Worm (Caenorhabditis elegans) whole organism, L2 larva: ENCODE data around the gene acs-3.
A peak's percentile ranks its signal among the peaks of the same experiment; 100 is the strongest.

Experiments
- C34F6.9 ChIP-seq: fragments of 150-350 bp; optimal IDR thresholded peaks from 2 replicates; lab custom pipeline; 2014; ENCODE audit warnings: missing biosample characterization, missing genetic modification characterization
- F13H6.1 ChIP-seq: sonication (generic microtip); optimal IDR thresholded peaks from 2 replicates; lab custom pipeline; 2016; ENCODE audit warnings: missing genetic modification characterization, missing compliant biosample characterization
- R02D3.7 ChIP-seq: fragments of 150-350 bp; optimal IDR thresholded peaks from 2 replicates; lab custom pipeline; 2014; ENCODE audit warnings: missing biosample characterization, missing genetic modification characterization
- Y55F3AM.14 ChIP-seq: fragments of 200-800 bp; sonication (Bioruptor generic); optimal IDR thresholded peaks from 2 replicates; lab custom pipeline; 2018; ENCODE audit warnings: mild to moderate bottlenecking, missing genetic modification characterization, missing compliant biosample characterization
- ZK546.5 ChIP-seq: sonication (generic microtip); optimal IDR thresholded peaks from 2 replicates; lab custom pipeline; 2017; ENCODE audit warnings: missing biosample characterization, missing genetic modification characterization
- alr-1 ChIP-seq: fragments of 150-350 bp; optimal IDR thresholded peaks from 2 replicates; lab custom pipeline; 2014; ENCODE audit warnings: missing biosample characterization, missing genetic modification characterization
- blmp-1 ChIP-seq: sonication (generic microtip); optimal IDR thresholded peaks from 2 replicates; lab custom pipeline; 2017; ENCODE audit warnings: missing genetic modification characterization, mild to moderate bottlenecking, missing compliant biosample characterization, antibody characterized with exemption, moderate library complexity; ENCODE audit not compliant: insufficient read depth
- ceh-16 ChIP-seq: fragments of 150-350 bp; optimal IDR thresholded peaks from 2 replicates; lab custom pipeline; 2014; ENCODE audit warnings: missing biosample characterization, missing genetic modification characterization
- ceh-82 ChIP-seq: fragments of 150-350 bp; optimal IDR thresholded peaks from 2 replicates; lab custom pipeline; 2014; ENCODE audit warnings: missing biosample characterization, missing genetic modification characterization
- crh-2 ChIP-seq: sonication (generic microtip); optimal IDR thresholded peaks from 2 replicates; lab custom pipeline; 2017; ENCODE audit warnings: missing biosample characterization, missing genetic modification characterization
- dmd-4 ChIP-seq: sonication (generic microtip); optimal IDR thresholded peaks from 2 replicates; lab custom pipeline; 2017; ENCODE audit warnings: missing biosample characterization, missing genetic modification characterization
- egl-27 ChIP-seq: sonication (generic microtip); optimal IDR thresholded peaks from 3 replicates; lab custom pipeline; 2017; ENCODE audit warnings: missing biosample characterization, missing genetic modification reagents, missing genetic modification characterization
- elt-1 ChIP-seq: fragments of 150-350 bp; optimal IDR thresholded peaks from 2 replicates; lab custom pipeline; 2014; ENCODE audit warnings: missing biosample characterization, missing genetic modification characterization
- elt-3 ChIP-seq: sonication (generic microtip); optimal IDR thresholded peaks from 2 replicates; lab custom pipeline; 2017; ENCODE audit warnings: missing biosample characterization, missing genetic modification characterization
- fos-1 ChIP-seq: fragments of 150-350 bp; optimal IDR thresholded peaks from 2 replicates; lab custom pipeline; 2014; ENCODE audit warnings: missing biosample characterization, missing genetic modification characterization
- gmeb-1 ChIP-seq: fragments of 150-350 bp; optimal IDR thresholded peaks from 2 replicates; lab custom pipeline; 2014; ENCODE audit warnings: missing biosample characterization, missing genetic modification characterization
- lin-11 ChIP-seq: fragments of 150-350 bp; sonication (generic microtip); optimal IDR thresholded peaks from 2 replicates; lab custom pipeline; 2014; ENCODE audit warnings: missing biosample characterization, missing genetic modification characterization, inconsistent platforms, mixed read lengths
- lin-13 ChIP-seq: fragments of 150-350 bp; optimal IDR thresholded peaks from 2 replicates; lab custom pipeline; 2014; ENCODE audit warnings: missing biosample characterization, missing genetic modification reagents, missing genetic modification characterization
- mab-5 ChIP-seq: fragments of 150-350 bp; optimal IDR thresholded peaks from 2 replicates; lab custom pipeline; 2014; ENCODE audit warnings: missing biosample characterization, missing genetic modification characterization
- mdl-1 ChIP-seq, 2 experiments: fragments of 150-350 bp in 1 of 2; sonication (generic microtip) in 1 of 2; optimal IDR thresholded peaks; 2 replicates each; lab custom pipeline; 2017; ENCODE audit warnings: missing biosample characterization in 2 of 2, missing genetic modification characterization in 2 of 2
- nhr-10 ChIP-seq: sonication (generic microtip); optimal IDR thresholded peaks from 2 replicates; lab custom pipeline; 2017; ENCODE audit warnings: missing biosample characterization, missing genetic modification characterization
- nhr-11 ChIP-seq: fragments of 150-350 bp; optimal IDR thresholded peaks from 2 replicates; lab custom pipeline; 2014; ENCODE audit warnings: missing biosample characterization, missing genetic modification characterization
- nhr-12 ChIP-seq: fragments of 150-350 bp; optimal IDR thresholded peaks from 2 replicates; lab custom pipeline; 2014; ENCODE audit warnings: missing biosample characterization, missing genetic modification characterization
- nhr-129 ChIP-seq: fragments of 150-350 bp; optimal IDR thresholded peaks from 2 replicates; lab custom pipeline; 2014; ENCODE audit warnings: missing biosample characterization, missing genetic modification characterization
- nhr-21 ChIP-seq: fragments of 150-350 bp; optimal IDR thresholded peaks from 2 replicates; lab custom pipeline; 2014; ENCODE audit warnings: missing biosample characterization, missing genetic modification characterization
- nhr-237 ChIP-seq: fragments of 150-350 bp; optimal IDR thresholded peaks from 2 replicates; lab custom pipeline; 2014; ENCODE audit warnings: missing biosample characterization, missing genetic modification characterization
- nhr-25 ChIP-seq: fragments of 150-350 bp; sonication (generic microtip); optimal IDR thresholded peaks from 3 replicates; lab custom pipeline; 2014; ENCODE audit warnings: missing biosample characterization, missing genetic modification characterization
- nhr-6 ChIP-seq: fragments of 150-350 bp; optimal IDR thresholded peaks from 2 replicates; lab custom pipeline; 2014; ENCODE audit warnings: missing biosample characterization, missing genetic modification characterization
- nhr-77 ChIP-seq: fragments of 150-350 bp; optimal IDR thresholded peaks from 2 replicates; lab custom pipeline; 2014; ENCODE audit warnings: missing biosample characterization, missing genetic modification characterization
- sem-4 ChIP-seq: fragments of 150-350 bp; optimal IDR thresholded peaks from 2 replicates; lab custom pipeline; 2014; ENCODE audit warnings: missing biosample characterization, missing genetic modification reagents, missing genetic modification characterization
- skn-1 ChIP-seq: sonication (generic microtip); optimal IDR thresholded peaks from 2 replicates; lab custom pipeline; 2017; ENCODE audit warnings: missing biosample characterization, missing genetic modification characterization
- sma-3 ChIP-seq: sonication (generic microtip); optimal IDR thresholded peaks from 2 replicates; lab custom pipeline; 2016; ENCODE audit warnings: missing genetic modification reagents, missing genetic modification characterization, missing compliant biosample characterization
- sma-9 ChIP-seq, 2 experiments: fragments of 150-350 bp in 1 of 2; sonication (generic microtip) in 1 of 2; optimal IDR thresholded peaks; 2 replicates each; lab custom pipeline; 2014 to 2016; ENCODE audit warnings: missing genetic modification characterization in 2 of 2, mild to moderate bottlenecking in 1 of 2, missing biosample characterization in 1 of 2, missing compliant biosample characterization in 1 of 2, missing genetic modification reagents in 1 of 2, moderate library complexity in 1 of 2
- unc-39 ChIP-seq: fragments of 150-350 bp; optimal IDR thresholded peaks from 2 replicates; lab custom pipeline; 2014; ENCODE audit warnings: missing biosample characterization, missing genetic modification characterization
- unc-55 ChIP-seq: fragments of 150-350 bp; sonication (generic microtip); optimal IDR thresholded peaks from 3 replicates; lab custom pipeline; 2014; ENCODE audit warnings: missing biosample characterization, missing genetic modification reagents, missing genetic modification characterization
- unc-62 ChIP-seq: fragments of 150-350 bp; optimal IDR thresholded peaks from 2 replicates; lab custom pipeline; 2014; ENCODE audit warnings: missing biosample characterization, missing genetic modification reagents, missing genetic modification characterization
- zag-1 ChIP-seq: fragments of 150-350 bp; optimal IDR thresholded peaks from 2 replicates; lab custom pipeline; 2014; ENCODE audit warnings: missing biosample characterization, missing genetic modification characterization
- ztf-1 ChIP-seq: fragments of 200-800 bp; sonication (Bioruptor generic); conservative IDR thresholded peaks from 2 replicates; pipeline ENCODE4 v1.3.6; 2022; ENCODE audit warnings: missing genetic modification characterization, missing compliant biosample characterization
- ztf-11 ChIP-seq: sonication (generic microtip); optimal IDR thresholded peaks from 2 replicates; lab custom pipeline; 2017; ENCODE audit warnings: missing biosample characterization, missing genetic modification characterization
- ztf-4 ChIP-seq: fragments of 150-350 bp; optimal IDR thresholded peaks from 2 replicates; lab custom pipeline; 2014; ENCODE audit warnings: missing biosample characterization, missing genetic modification characterization

The acs-3 gene

DNA sequence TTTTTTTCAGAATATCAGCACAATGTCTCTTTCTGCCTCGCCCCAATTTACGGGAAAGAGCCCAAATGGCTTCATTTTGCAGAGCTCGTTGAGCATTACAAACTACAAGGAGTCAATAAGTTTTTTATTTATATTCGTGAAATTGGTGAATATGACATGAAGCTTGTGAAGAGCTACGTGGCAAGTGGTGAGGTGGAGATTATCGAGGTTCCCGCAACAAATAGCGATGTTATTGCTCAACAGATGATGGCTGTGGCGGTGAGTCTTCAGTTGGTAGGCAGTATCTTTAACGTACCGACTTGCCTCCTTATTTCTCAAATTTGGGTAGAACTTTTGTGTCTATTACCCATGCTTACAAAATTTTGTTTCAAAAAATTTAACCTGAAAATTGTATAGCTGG lies 40.9 kb upstream of the acs-3 start:
- no peak for TF ChIP-seq ztf-1
- no peak for TF ChIP-seq nhr-6
- no peak for TF ChIP-seq gmeb-1 (tag; lab: Kevin White, UChicago)
- no peak for TF ChIP-seq dmd-4 (tag; lab: Kevin White, UChicago)
- no peak for TF ChIP-seq egl-27 (tag; lab: Kevin White, UChicago)
- TF ChIP-seq fos-1 (tag; lab: Kevin White, UChicago) = no peak
- TF ChIP-seq nhr-10 (tag; lab: Kevin White, UChicago) = no peak
- no peak for TF ChIP-seq elt-1 (tag; lab: Kevin White, UChicago)
- no peak for TF ChIP-seq nhr-129 (tag; lab: Kevin White, UChicago)
- no peak for TF ChIP-seq sma-3 (GFP tag; lab: Kevin White, UChicago)
- no peak for TF ChIP-seq nhr-12 (tag; lab: Kevin White, UChicago)
- TF ChIP-seq F13H6.1 (tag; lab: Kevin White, UChicago) = no peak
- no peak for TF ChIP-seq elt-3 (tag; lab: Kevin White, UChicago)
- no peak for TF ChIP-seq nhr-77
- no peak for TF ChIP-seq mab-5 (tag; lab: Kevin White, UChicago)
- TF ChIP-seq skn-1 (tag; lab: Kevin White, UChicago) = no peak

DNA sequence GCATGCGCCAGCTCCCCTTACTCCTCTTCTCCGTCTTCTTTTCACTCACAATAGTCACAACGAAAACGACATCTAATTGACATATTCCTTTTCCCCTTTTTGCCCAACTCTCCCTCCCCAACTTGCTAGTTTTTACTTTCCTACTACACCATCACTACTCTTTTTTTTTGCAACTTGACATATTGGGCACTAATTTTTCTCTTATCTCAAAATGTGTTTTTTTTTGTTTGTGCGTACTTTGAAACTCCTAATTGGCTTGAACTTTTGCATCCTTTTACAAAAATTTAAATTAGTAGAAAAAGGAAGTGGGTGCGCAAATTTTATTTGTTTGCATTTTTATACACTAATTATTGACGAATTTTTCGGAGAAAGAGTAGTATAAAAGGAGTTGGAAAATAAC lies 33.8 kb upstream of the acs-3 start:
- no peak for TF ChIP-seq ztf-11 (tag; lab: Kevin White, UChicago)
- TF ChIP-seq C34F6.9 (tag; lab: Kevin White, UChicago) = no peak
- no peak for TF ChIP-seq nhr-11 (tag; lab: Kevin White, UChicago)
- TF ChIP-seq ztf-4 = no peak
- TF ChIP-seq nhr-6 = no peak
- no peak for TF ChIP-seq nhr-25 (tag; lab: Kevin White, UChicago)
- TF ChIP-seq Y55F3AM.14 (GFP tag; lab: Kevin White, UChicago) = no peak
- no peak for TF ChIP-seq blmp-1
- TF ChIP-seq ZK546.5 (tag; lab: Kevin White, UChicago) = no peak
- TF ChIP-seq skn-1 (tag; lab: Kevin White, UChicago) = no peak
- no peak for TF ChIP-seq sem-4 (tag; lab: Kevin White, UChicago)
- no peak for TF ChIP-seq sma-3 (GFP tag; lab: Kevin White, UChicago)
- TF ChIP-seq lin-13 (GFP tag; lab: Kevin White, UChicago) = no peak
- no peak for TF ChIP-seq unc-55
- no peak for TF ChIP-seq lin-11 (tag; lab: Kevin White, UChicago)
- no peak for TF ChIP-seq zag-1
- TF ChIP-seq, all 48 proteins: peak for 0

DNA sequence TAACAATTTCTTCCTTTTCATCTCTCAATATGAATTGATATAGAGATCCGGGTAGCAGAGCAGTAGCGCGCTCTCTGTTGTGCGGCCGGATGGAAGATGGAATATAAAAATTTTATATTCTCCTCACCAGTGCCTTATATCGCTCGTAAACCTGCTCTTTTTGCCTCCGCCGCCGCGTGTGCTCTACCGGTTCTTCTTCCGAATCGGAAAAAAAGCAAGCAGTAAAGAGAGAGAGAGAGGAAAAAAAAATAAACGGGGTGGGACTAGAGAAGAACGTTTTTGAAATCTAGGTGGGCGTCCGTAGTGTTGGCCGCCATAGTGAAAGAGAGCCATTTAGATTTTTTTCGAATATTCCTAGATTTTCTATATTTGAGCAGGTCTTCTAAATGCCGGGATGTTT lies 31.4 kb upstream of the acs-3 start, which contains the start of gene glb-25:
glb-25 (plus strand) TSS at position 301 of the 400 bp plus-strand sequence.
- TF ChIP-seq unc-62 (GFP tag; lab: Kevin White, UChicago) (no peak), ztf-1 (no peak), alr-1 (tag; lab: Kevin White, UChicago) (no peak), dmd-4 (tag; lab: Kevin White, UChicago) (no peak), lin-13 (GFP tag; lab: Kevin White, UChicago) (no peak), ceh-16 (tag; lab: Kevin White, UChicago) (no peak), mab-5 (tag; lab: Kevin White, UChicago) (no peak), F13H6.1 (tag; lab: Kevin White, UChicago) (no peak), crh-2 (tag; lab: Kevin White, UChicago) (no peak)

DNA sequence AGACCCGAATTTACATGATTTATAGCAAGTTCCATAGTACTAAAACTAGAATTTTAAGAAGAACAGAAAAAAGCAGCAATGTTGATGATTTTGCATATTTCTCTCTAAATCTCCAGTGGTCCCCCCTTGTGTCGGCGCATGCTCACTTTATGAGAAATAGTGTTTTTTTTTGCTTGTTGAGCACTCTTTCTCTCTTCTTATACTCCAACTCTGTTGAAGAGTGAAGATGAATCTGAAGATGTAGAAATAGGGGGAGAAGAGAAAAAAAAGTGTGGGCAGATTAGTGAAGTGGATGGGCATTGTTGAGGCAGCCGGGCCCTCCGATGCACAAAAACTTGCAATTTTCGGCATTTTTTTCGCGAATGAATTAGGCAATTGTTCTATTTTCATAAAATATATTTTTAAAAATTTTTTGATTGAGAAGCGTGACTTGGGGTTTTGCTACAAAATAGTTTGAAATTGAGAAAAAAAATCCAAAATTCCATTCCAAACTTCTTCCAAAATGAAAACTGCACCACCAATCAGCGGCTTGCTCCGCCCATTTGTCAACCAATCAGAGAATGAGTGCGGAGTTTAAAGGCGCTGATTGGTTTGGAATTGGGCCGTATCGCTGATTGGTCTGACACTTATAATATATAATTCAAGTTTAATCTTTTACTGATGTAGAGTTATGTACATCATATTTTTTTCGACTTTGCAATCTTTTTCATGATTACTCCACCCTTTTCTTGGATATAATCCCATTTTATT lies 28.7 kb upstream of the acs-3 start:
- TF ChIP-seq unc-55 (peak; percentile 21), blmp-1 (no peak), C34F6.9 (tag; lab: Kevin White, UChicago) (peak; percentile 10)

DNA sequence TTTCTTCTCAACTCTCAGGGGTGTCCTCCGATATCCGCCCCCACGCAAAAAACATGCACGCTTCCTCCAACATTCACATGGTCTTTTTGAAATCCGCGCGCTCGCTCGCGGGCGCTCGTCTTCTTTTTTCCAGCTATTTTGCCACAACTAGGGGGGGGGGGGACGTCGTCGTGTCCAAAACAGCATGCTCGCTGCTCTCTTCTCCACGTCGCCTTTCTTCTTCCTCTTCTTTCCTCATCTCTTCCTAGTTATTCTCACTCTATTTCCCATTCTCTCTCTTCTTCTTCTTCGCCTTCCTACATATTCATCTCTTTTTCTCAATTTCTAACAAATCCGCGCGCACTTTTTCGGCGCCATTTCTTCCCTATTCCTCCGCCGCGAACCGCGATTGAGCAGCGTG lies 25.9 kb upstream of the acs-3 start:
- TF ChIP-seq fos-1 (tag; lab: Kevin White, UChicago) (no peak), mab-5 (tag; lab: Kevin White, UChicago) (no peak), blmp-1 (no peak), ceh-16 (tag; lab: Kevin White, UChicago) (no peak), sma-9 (GFP tag; optimal IDR thresholded peaks at IDR 0.05; lab: Kevin White, UChicago) (peak; percentile 62), sma-9 (tag; optimal IDR thresholded peaks at IDR 0.05; lab: Kevin White, UChicago) (no peak), nhr-12 (tag; lab: Kevin White, UChicago) (no peak), ztf-11 (tag; lab: Kevin White, UChicago) (no peak), sem-4 (tag; lab: Kevin White, UChicago) (no peak), nhr-21 (tag; lab: Kevin White, UChicago) (no peak), dmd-4 (tag; lab: Kevin White, UChicago) (no peak), alr-1 (tag; lab: Kevin White, UChicago) (no peak), ZK546.5 (tag; lab: Kevin White, UChicago) (no peak), unc-62 (GFP tag; lab: Kevin White, UChicago) (no peak), skn-1 (tag; lab: Kevin White, UChicago) (no peak), ceh-82 (tag; lab: Kevin White, UChicago) (no peak), egl-27 (tag; lab: Kevin White, UChicago) (no peak), gmeb-1 (tag; lab: Kevin White, UChicago) (no peak), R02D3.7 (tag; lab: Kevin White, UChicago) (no peak), elt-1 (tag; lab: Kevin White, UChicago) (no peak), nhr-25 (tag; lab: Kevin White, UChicago) (no peak), Y55F3AM.14 (GFP tag; lab: Kevin White, UChicago) (no peak), unc-39 (no peak), nhr-237 (tag; lab: Kevin White, UChicago) (no peak), mdl-1 (tag; optimal IDR thresholded peaks at IDR 0.05; lab: Kevin White, UChicago) (peak in 1 of 2 experiments; percentile 62), F13H6.1 (tag; lab: Kevin White, UChicago) (peak; percentile 69), sma-3 (GFP tag; lab: Kevin White, UChicago) (no peak), unc-55 (peak; percentile 59), nhr-11 (tag; lab: Kevin White, UChicago) (no peak)
